Fruit fly (Drosophila melanogaster) whole organism, wandering third instar larva: ENCODE results near the gene CG43799.

Experiments
- Abd-B ChIP-seq: fragments of >200 bp; optimal IDR thresholded peaks from 2 replicates; lab custom pipeline; 2017; ENCODE audit warnings: missing biosample characterization, missing genetic modification characterization
- CG9705 ChIP-seq: fragments of 200-800 bp; sonication (Bioruptor generic); optimal IDR thresholded peaks from 2 replicates; lab custom pipeline; 2018; ENCODE audit warnings: missing biosample characterization, mild to moderate bottlenecking, missing genetic modification characterization
- CrebA ChIP-seq: fragments of 200-800 bp; sonication (Bioruptor generic); optimal IDR thresholded peaks from 2 replicates; lab custom pipeline; 2016; ENCODE audit warnings: missing biosample characterization, mild to moderate bottlenecking, missing genetic modification characterization, borderline replicate concordance
- Dfd ChIP-seq: fragments of >200 bp; optimal IDR thresholded peaks from 2 replicates; lab custom pipeline; 2017; ENCODE audit warnings: missing biosample characterization, missing genetic modification characterization
- Dif ChIP-seq: fragments of 200-275, 200-300 bp; sonication (Bioruptor generic); optimal IDR thresholded peaks from 2 replicates; lab custom pipeline; 2018; ENCODE audit warnings: missing biosample characterization, missing genetic modification characterization; ENCODE audit not compliant: partially characterized antibody
- GATAd ChIP-seq: sonication (Bioruptor generic); optimal IDR thresholded peaks from 2 replicates; lab custom pipeline; 2016; ENCODE audit warnings: missing biosample characterization, missing genetic modification characterization
- HLH106 ChIP-seq: fragments of 200-800 bp; optimal IDR thresholded peaks from 3 replicates; lab custom pipeline; 2019; ENCODE audit warnings: missing biosample characterization, mild to moderate bottlenecking, missing genetic modification characterization, moderate library complexity
- Hnf4 ChIP-seq: fragments of 200-800 bp; sonication (Bioruptor generic); optimal IDR thresholded peaks from 2 replicates; lab custom pipeline; 2016; ENCODE audit warnings: missing biosample characterization, mild to moderate bottlenecking, missing genetic modification characterization
- Hr78 ChIP-seq: fragments of >200 bp; optimal IDR thresholded peaks from 2 replicates; lab custom pipeline; 2017; ENCODE audit warnings: missing biosample characterization, missing genetic modification characterization
- Hr83 ChIP-seq: fragments of 200-300 bp; sonication (Bioruptor generic); optimal IDR thresholded peaks from 2 replicates; lab custom pipeline; 2016; ENCODE audit warnings: missing biosample characterization, mild to moderate bottlenecking, missing genetic modification characterization, moderate library complexity; ENCODE audit not compliant: poor library complexity, severe bottlenecking
- Jra ChIP-seq: sonication (Bioruptor generic); optimal IDR thresholded peaks from 2 replicates; lab custom pipeline; 2016; ENCODE audit warnings: missing biosample characterization, missing genetic modification characterization
- Myc ChIP-seq: fragments of >200 bp; optimal IDR thresholded peaks from 2 replicates; lab custom pipeline; 2017
- N ChIP-seq: fragments of >200 bp; optimal IDR thresholded peaks from 2 replicates; lab custom pipeline; 2018; ENCODE audit warnings: missing biosample characterization, missing external identifiers, missing genetic modification characterization
- OdsH ChIP-seq: fragments of 200-800 bp; sonication (Bioruptor generic); optimal IDR thresholded peaks from 2 replicates; lab custom pipeline; 2016; ENCODE audit warnings: missing biosample characterization, mild to moderate bottlenecking, missing genetic modification characterization
- Rel ChIP-seq, 2 experiments: fragments of 200-800 bp; sonication (Bioruptor generic) in 1 of 2; optimal IDR thresholded peaks; 2 replicates in 1 of 2; 3 replicates in 1 of 2; lab custom pipeline; 2016 to 2019; ENCODE audit warnings: mild to moderate bottlenecking in 2 of 2, missing biosample characterization in 2 of 2, missing genetic modification characterization in 2 of 2, moderate library complexity in 1 of 2
- Sp1 ChIP-seq: fragments of 200-800 bp; sonication (Bioruptor generic); optimal IDR thresholded peaks from 3 replicates; lab custom pipeline; 2019; ENCODE audit warnings: missing biosample characterization, mild to moderate bottlenecking, missing genetic modification characterization, moderate library complexity
- Vsx2 ChIP-seq: fragments of 200-300, 225-300 bp; sonication (Bioruptor generic); optimal IDR thresholded peaks from 2 replicates; lab custom pipeline; 2018; ENCODE audit warnings: missing biosample characterization, missing genetic modification characterization; ENCODE audit not compliant: partially characterized antibody
- br ChIP-seq: fragments of 200-800 bp; sonication (Bioruptor generic); optimal IDR thresholded peaks from 2 replicates; lab custom pipeline; 2016; ENCODE audit warnings: missing biosample characterization, missing genetic modification characterization
- brk ChIP-seq: fragments of 200-800 bp; sonication (Bioruptor generic); optimal IDR thresholded peaks from 2 replicates; lab custom pipeline; 2016; ENCODE audit warnings: missing biosample characterization, mild to moderate bottlenecking, missing genetic modification characterization
- dl ChIP-seq, 2 experiments: fragments of 175-275, 200-275 bp in 1 of 2; fragments of 200-275 bp in 1 of 2; sonication (Bioruptor generic); optimal IDR thresholded peaks; lab custom pipeline; 2018; ENCODE audit warnings: mild to moderate bottlenecking in 2 of 2, missing biosample characterization in 2 of 2, missing genetic modification characterization in 2 of 2, moderate library complexity in 2 of 2; ENCODE audit not compliant: partially characterized antibody in 2 of 2, insufficient read depth in 1 of 2
- dmrt93B ChIP-seq: fragments of 200-800 bp; sonication (Bioruptor generic); optimal IDR thresholded peaks from 2 replicates; lab custom pipeline; 2018; ENCODE audit warnings: missing biosample characterization, mild to moderate bottlenecking, missing genetic modification characterization
- dsf ChIP-seq: sonication (Bioruptor generic); optimal IDR thresholded peaks from 2 replicates; lab custom pipeline; 2016; ENCODE audit warnings: missing biosample characterization, missing genetic modification characterization, borderline replicate concordance
- ey ChIP-seq: fragments of 200-800 bp; sonication (Bioruptor generic); optimal IDR thresholded peaks from 2 replicates; lab custom pipeline; 2016; ENCODE audit warnings: missing biosample characterization, missing genetic modification characterization
- foxo ChIP-seq, 2 experiments: fragments of 200-800 bp; sonication (Bioruptor generic); optimal IDR thresholded peaks; 2 replicates in 1 of 2; 3 replicates in 1 of 2; lab custom pipeline; 2016 to 2017; ENCODE audit warnings: missing biosample characterization in 2 of 2, missing genetic modification characterization in 2 of 2
- fru ChIP-seq: fragments of 200-800 bp; sonication (Bioruptor generic); optimal IDR thresholded peaks from 3 replicates; lab custom pipeline; 2016; ENCODE audit warnings: missing biosample characterization, mild to moderate bottlenecking, missing genetic modification characterization
- h ChIP-seq: fragments of 200-800 bp; sonication (Bioruptor generic); optimal IDR thresholded peaks from 3 replicates; lab custom pipeline; 2016; ENCODE audit warnings: missing biosample characterization, mild to moderate bottlenecking, missing genetic modification characterization
- jim ChIP-seq: fragments of 175-275, 200-325 bp; sonication (Bioruptor generic); optimal IDR thresholded peaks from 2 replicates; lab custom pipeline; 2016; ENCODE audit warnings: missing biosample characterization, mild to moderate bottlenecking, missing genetic modification characterization
- lola ChIP-seq: fragments of >200 bp; optimal IDR thresholded peaks from 2 replicates; lab custom pipeline; 2017; ENCODE audit warnings: missing biosample characterization, missing genetic modification characterization
- pan ChIP-seq: fragments of >200 bp; optimal IDR thresholded peaks from 2 replicates; lab custom pipeline; 2017
- psq ChIP-seq: fragments of 200-800 bp; sonication (Bioruptor generic); optimal IDR thresholded peaks from 3 replicates; lab custom pipeline; 2017; ENCODE audit warnings: missing biosample characterization, mild to moderate bottlenecking, missing genetic modification characterization, moderate library complexity
- rgr ChIP-seq: fragments of 200-800 bp; sonication (Bioruptor generic); optimal IDR thresholded peaks from 3 replicates; lab custom pipeline; 2016; ENCODE audit warnings: missing biosample characterization, mild to moderate bottlenecking, missing genetic modification characterization
- sage ChIP-seq: fragments of 200-800 bp; sonication (Bioruptor generic); optimal IDR thresholded peaks from 2 replicates; lab custom pipeline; 2016; ENCODE audit warnings: missing biosample characterization, mild to moderate bottlenecking, missing genetic modification characterization
- sv ChIP-seq: fragments of 200-800 bp; sonication (Bioruptor generic); optimal IDR thresholded peaks from 3 replicates; lab custom pipeline; 2016; ENCODE audit warnings: missing biosample characterization, missing genetic modification characterization
- tai ChIP-seq: sonication (Bioruptor generic); optimal IDR thresholded peaks from 2 replicates; lab custom pipeline; 2016; ENCODE audit warnings: missing biosample characterization, missing genetic modification characterization
- usp ChIP-seq: fragments of >200 bp; optimal IDR thresholded peaks from 2 replicates; lab custom pipeline; 2017; ENCODE audit warnings: missing biosample characterization, missing genetic modification characterization
- woc ChIP-seq: sonication (Bioruptor generic); optimal IDR thresholded peaks from 2 replicates; lab custom pipeline; 2016; ENCODE audit warnings: missing biosample characterization, mild to moderate bottlenecking, missing genetic modification characterization

CG43799 gene

dm6 chr2L:7219650-7220267 lies 7.8 kb upstream of the CG43799 start, which contains the start of gene CG13784:
Gene CG13784, minus strand, starts transcription at chr2L:7220033.
- TF ChIP-seq Rel (GFP tag; optimal IDR thresholded peaks at IDR 0.05; lab: Kevin White, UChicago) (no peak), Rel (tag; optimal IDR thresholded peaks at IDR 0.05; lab: Kevin White, UChicago) (peak; percentile 59), ey (GFP tag; lab: Kevin White, UChicago) (no peak), Hr78 (GFP tag; lab: Kevin White, UChicago) (peak; percentile 27), woc (GFP tag; lab: Kevin White, UChicago) (peak; percentile 52), rgr (GFP tag; lab: Kevin White, UChicago) (peak; percentile 23), Myc (peak; percentile 73), tai (GFP tag; lab: Kevin White, UChicago) (peak; percentile 55), lola (GFP tag; lab: Kevin White, UChicago) (no peak), Abd-B (GFP tag; lab: Kevin White, UChicago) (no peak), Sp1 (GFP tag; lab: Kevin White, UChicago) (peak; percentile 40), OdsH (peak; percentile 15), Vsx2 (GFP tag; lab: Kevin White, UChicago) (no peak), HLH106 (tag; lab: Kevin White, UChicago) (peak; percentile 23), N (GFP tag; lab: Kevin White, UChicago) (peak; percentile 95), brk (GFP tag; lab: Kevin White, UChicago) (peak; percentile 35), jim (GFP tag; lab: Kevin White, UChicago) (no peak), dmrt93B (GFP tag; lab: Kevin White, UChicago) (no peak), CrebA (GFP tag; lab: Kevin White, UChicago) (no peak), usp (GFP tag; lab: Kevin White, UChicago) (no peak), Dif (GFP tag; lab: Kevin White, UChicago) (peak; percentile 17), psq (GFP tag; lab: Kevin White, UChicago) (no peak), pan (lab: Kevin White, UChicago) (no peak), CG9705 (GFP tag; lab: Kevin White, UChicago) (no peak), dsf (GFP tag; lab: Kevin White, UChicago) (no peak), GATAd (GFP tag; lab: Kevin White, UChicago) (no peak), sv (GFP tag; lab: Kevin White, UChicago) (no peak), sage (no peak), fru (GFP tag; lab: Kevin White, UChicago) (no peak), Jra (peak; percentile 58), br (GFP tag; lab: Kevin White, UChicago) (peak; percentile 13), dl (GFP tag; optimal IDR thresholded peaks at IDR 0.05; lab: Kevin White, UChicago; ENCODE audit: insufficient read depth in 1 of 2, partially characterized antibody in 2 of 2) (no peak), Dfd (GFP tag; lab: Kevin White, UChicago) (no peak), Hr83 (GFP tag; lab: Kevin White, UChicago) (peak; percentile 53), foxo (GFP tag; optimal IDR thresholded peaks at IDR 0.05; lab: Kevin White, UChicago) (peak in 1 of 2 experiments; percentile 27), Hnf4 (GFP tag; lab: Kevin White, UChicago) (peak; percentile 46)

DNA sequence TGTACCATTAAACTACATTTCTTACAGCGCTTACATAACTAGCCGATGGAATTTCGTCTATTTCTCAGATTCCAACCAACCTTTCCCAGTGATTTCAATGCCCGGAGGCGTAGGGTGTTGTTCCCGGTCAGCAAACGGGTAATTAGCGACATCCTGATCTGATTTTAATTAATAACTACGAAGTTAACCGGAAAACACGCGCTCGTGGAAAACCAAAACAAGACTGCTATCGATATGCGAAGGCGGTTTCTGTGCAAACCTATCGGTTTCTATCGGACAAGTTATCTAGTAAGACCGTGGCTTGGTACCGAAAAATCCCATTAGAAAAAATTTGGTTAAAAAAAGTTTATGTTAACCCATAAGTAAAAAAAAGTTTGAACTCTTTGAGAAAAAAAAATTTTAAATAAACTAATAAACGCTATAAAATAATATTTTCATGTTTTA lies 4.7 kb upstream of the CG43799 start, which contains the start of gene mEFG1:
Gene mEFG1 (minus strand): TSS at position 253 of the 444 bp plus-strand sequence.
- TF ChIP-seq Dif (GFP tag; lab: Kevin White, UChicago) (no peak), woc (GFP tag; lab: Kevin White, UChicago) (no peak), Hnf4 (GFP tag; lab: Kevin White, UChicago) (no peak)

DNA sequence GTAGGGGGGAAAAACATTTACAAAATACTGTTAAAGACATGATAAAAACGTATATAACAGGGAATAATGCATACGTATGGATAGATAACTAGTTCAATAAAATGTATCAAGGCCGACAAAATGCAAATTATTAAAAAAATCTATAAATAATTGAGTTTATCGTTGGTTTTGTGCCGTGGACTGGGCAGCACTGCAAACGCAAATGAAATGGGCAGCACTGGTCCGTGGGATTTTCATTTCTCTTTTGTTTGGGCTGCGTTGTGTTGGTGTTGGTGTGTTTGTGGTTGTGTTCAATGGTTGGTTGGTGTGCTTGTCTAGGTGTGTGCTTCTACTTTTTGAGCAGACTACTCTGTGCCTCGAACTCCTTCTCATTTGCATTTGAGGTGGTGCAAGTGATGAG lies 947 bp upstream of the CG43799 start:
- TF ChIP-seq h (no peak), usp (GFP tag; lab: Kevin White, UChicago) (no peak), rgr (GFP tag; lab: Kevin White, UChicago) (no peak), woc (GFP tag; lab: Kevin White, UChicago) (no peak), Hr78 (GFP tag; lab: Kevin White, UChicago) (no peak), CG9705 (GFP tag; lab: Kevin White, UChicago) (no peak), Myc (no peak), HLH106 (tag; lab: Kevin White, UChicago) (no peak), sage (no peak), lola (GFP tag; lab: Kevin White, UChicago) (no peak), Vsx2 (GFP tag; lab: Kevin White, UChicago) (no peak), br (GFP tag; lab: Kevin White, UChicago) (no peak), Rel (GFP tag; optimal IDR thresholded peaks at IDR 0.05; lab: Kevin White, UChicago) (no peak), Rel (tag; optimal IDR thresholded peaks at IDR 0.05; lab: Kevin White, UChicago) (no peak), dsf (GFP tag; lab: Kevin White, UChicago) (no peak), foxo (GFP tag; optimal IDR thresholded peaks at IDR 0.05; lab: Kevin White, UChicago) (no peak)
